Worm (Caenorhabditis elegans) whole organism, L4 larva: ENCODE results near the gene glo-4.

Source experiments
- aly-2 ChIP-seq: sonication (generic microtip); optimal IDR thresholded peaks from 2 replicates; lab custom pipeline; 2018; ENCODE audit warnings: missing biosample characterization, missing genetic modification characterization
- dpl-1 ChIP-seq: fragments of 150-350 bp; optimal IDR thresholded peaks from 2 replicates; lab custom pipeline; 2014; ENCODE audit warnings: missing biosample characterization, missing genetic modification reagents, missing genetic modification characterization
- snpc-4 ChIP-seq: fragments of 150-350 bp; optimal IDR thresholded peaks from 2 replicates; lab custom pipeline; 2014; ENCODE audit warnings: missing biosample characterization, missing genetic modification characterization
- ztf-11 ChIP-seq: fragments of 150-350 bp; optimal IDR thresholded peaks from 2 replicates; lab custom pipeline; 2014; ENCODE audit warnings: missing biosample characterization, missing genetic modification characterization

DNA sequence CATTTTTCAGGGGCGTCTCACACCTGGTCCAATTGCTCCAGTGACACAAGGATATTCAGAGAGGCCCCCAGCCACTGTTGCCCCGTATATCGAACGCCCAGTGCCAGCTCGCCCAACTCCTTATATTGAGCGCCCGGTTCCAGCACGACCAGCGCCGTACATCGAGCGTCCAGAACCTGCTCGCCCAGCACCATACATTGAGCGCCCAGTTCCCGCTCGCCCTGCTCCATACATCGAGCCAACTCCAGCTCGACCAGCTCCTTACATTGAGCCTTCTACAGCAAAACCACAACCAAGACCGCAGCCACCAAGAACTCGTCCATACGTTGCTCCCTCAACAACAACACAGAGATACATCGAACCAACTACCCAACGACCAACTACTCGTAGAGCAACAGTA lies 20.2 kb downstream of the glo-4 start:
- TF ChIP-seq ztf-11 (tag; lab: Kevin White, UChicago) (no peak), dpl-1 (no peak), aly-2 (tag; lab: Kevin White, UChicago) (no peak), snpc-4 (tag; lab: Kevin White, UChicago) (no peak)
